Fruit fly (Drosophila melanogaster): ENCODE data around the gene prd.

prd gene

DNA sequence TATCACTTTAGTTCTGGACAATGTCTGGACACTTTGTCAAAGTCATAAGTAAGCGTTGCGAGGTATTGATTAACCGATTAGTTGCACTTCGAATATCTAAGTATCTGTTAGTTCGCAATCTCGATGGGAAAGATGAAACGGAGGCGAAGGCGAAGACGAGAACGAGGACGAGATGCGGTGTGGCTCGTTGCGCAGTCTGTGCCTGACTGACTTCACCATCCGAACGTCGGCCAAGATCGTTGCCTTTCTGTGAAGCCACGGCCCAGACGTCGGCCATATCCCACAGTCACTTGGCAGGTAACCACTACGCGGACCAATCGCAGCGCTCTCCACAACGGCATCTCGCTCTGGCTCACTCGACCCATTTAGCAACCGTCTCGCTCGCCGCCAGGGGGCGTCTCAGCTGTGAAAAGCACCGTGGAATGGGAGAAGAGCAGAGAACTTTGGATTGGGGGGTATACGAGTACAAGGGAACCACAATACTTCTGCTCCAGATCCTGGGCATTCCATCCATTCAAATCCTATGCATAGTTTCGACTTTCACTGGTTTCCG lies at the start of gene prd:
Gene prd, minus strand, starts transcription at position 209 of the 553 bp plus-strand sequence.
- TF ChIP-seq psq (optimal IDR thresholded peaks at IDR 0.05) (no peak), Dll (optimal IDR thresholded peaks at IDR 0.05) (no peak), EcR (GFP tag; optimal IDR thresholded peaks at IDR 0.05) (no peak), pan (optimal IDR thresholded peaks at IDR 0.05) (no peak), usp (GFP tag; optimal IDR thresholded peaks at IDR 0.05) (no peak), CG8478 (optimal IDR thresholded peaks at IDR 0.05) (no peak)

DNA sequence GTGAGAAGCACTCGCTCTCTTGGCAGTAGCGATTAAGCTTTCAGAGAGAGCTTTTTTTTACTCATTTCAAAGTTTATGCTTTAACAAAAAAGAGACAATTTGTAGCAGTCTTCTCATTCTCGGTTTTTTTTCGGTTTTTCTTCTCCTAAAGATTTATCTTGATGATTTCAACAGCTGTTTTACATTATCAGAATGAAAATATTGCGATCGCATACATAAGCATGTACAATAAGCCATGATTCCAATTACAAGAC lies 48.4 kb upstream of the prd start:
- TF ChIP-seq Dll (optimal IDR thresholded peaks at IDR 0.05) = no peak
- TF ChIP-seq pan (optimal IDR thresholded peaks at IDR 0.05) = no peak
- no peak for TF ChIP-seq psq (optimal IDR thresholded peaks at IDR 0.05)
- no peak for TF ChIP-seq CG8478 (optimal IDR thresholded peaks at IDR 0.05)
- no peak for TF ChIP-seq usp (GFP tag; optimal IDR thresholded peaks at IDR 0.05)
- no peak for TF ChIP-seq EcR (GFP tag; optimal IDR thresholded peaks at IDR 0.05)

DNA sequence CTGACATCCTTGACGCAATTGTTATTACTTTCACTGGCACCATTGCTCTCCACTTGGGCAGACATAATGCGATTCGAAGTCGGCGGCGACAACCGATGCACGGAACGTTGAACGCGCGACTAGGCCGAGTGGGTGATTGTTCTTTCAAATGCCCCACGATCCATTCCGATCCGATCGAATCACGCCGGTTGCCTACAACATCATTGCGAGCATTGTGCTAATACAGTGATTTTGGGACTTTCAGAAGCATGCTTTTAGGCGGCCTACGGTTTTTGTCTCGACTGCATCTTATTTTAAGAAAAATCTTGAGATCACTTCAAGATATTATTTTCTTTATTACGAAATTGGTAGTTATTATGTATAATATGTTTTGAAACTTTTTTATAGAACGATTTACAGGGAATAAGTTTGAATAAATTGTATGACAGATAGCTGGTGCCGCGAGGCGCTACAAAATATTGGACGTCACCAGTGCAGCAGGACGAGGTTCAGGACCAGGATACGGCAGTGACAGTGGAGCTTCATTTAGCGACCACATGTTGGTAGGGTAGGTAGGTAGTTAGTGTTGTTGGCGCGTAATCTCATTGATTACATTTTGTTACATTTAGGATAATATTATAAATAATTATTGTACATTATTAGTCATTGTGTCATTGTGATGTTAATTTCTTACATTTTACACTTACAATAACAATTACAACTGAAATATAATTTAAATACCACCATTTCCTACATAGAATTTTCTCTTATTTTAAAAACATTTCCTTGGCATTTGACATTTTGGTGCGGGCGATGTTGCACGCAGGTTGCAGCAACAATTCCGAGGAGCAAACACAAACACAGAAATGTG lies 47.9 kb upstream of the prd start, which contains the start of gene rho-6:
Gene rho-6, minus strand, starts transcription at position 137 of the 850 bp plus-strand sequence.
- TF ChIP-seq pan (optimal IDR thresholded peaks at IDR 0.05) (no peak), Dll (optimal IDR thresholded peaks at IDR 0.05) (no peak), EcR (GFP tag; optimal IDR thresholded peaks at IDR 0.05) (no peak)

DNA sequence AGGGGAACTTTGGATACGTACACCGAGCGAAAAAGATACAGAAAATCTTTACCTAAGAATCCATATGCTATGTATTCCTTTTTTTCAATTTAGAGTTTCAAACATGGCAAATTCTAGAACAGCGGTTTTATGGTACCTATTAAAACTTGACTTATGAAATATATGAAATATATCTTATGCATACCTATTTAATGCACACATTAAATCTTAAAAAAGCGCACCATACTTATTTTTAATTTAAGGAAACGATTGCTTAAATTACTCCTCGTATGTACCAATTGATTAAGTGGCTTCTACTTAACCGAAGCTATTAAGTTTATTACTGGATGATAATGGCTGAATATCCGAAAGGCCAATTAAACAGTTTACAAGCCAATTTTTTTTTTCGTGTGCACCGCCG lies 34.4 kb upstream of the prd start:
- TF ChIP-seq psq (optimal IDR thresholded peaks at IDR 0.05) (no peak), EcR (GFP tag; optimal IDR thresholded peaks at IDR 0.05) (no peak), usp (GFP tag; optimal IDR thresholded peaks at IDR 0.05) (no peak), Dll (optimal IDR thresholded peaks at IDR 0.05) (no peak), pan (optimal IDR thresholded peaks at IDR 0.05) (no peak), CG8478 (optimal IDR thresholded peaks at IDR 0.05) (no peak)

DNA sequence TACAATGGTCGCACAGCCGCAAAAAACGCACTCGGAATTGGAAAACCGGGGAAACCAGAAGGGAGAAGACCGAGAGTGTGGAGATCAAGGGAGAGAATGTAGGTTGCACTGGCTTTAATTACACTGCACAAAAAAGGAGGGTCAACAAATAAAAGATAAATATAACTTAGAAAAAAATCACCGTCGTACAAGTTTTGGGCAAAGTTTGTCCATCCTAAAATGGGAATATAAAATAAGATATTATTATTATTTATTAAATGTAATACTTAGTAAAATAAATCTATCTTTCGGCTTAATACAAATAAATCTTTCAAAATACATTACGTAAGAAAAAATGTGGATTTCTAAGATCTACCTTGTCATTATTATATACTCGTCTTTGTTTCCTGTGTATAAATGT lies 30.2 kb upstream of the prd start:
- TF ChIP-seq Dll (optimal IDR thresholded peaks at IDR 0.05) (no peak), EcR (GFP tag; optimal IDR thresholded peaks at IDR 0.05) (no peak), CG8478 (optimal IDR thresholded peaks at IDR 0.05) (no peak), pan (optimal IDR thresholded peaks at IDR 0.05) (no peak), psq (optimal IDR thresholded peaks at IDR 0.05) (no peak), usp (GFP tag; optimal IDR thresholded peaks at IDR 0.05) (no peak)

DNA sequence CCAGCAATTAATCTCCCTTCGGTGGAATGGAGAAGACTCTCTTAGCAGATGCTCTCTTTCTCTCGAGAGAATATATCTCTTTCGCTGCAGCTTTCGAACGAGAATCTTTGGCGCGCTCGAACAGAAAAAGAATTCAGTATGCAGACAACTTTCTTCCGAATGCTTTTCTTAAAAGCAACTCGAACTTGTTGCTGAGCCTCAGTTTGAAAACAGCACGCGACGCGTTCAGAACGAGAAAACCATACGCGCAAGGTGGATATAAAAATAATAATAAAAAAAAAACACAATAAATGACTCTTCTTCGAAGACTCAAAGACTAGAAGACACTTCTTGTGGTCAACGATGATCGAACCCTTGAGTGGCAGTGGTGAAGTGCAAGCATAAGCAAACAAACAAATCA lies 28.5 kb upstream of the prd start, which contains the start of gene CG17211:
Gene CG17211, plus strand, starts transcription at position 202 of the 400 bp plus-strand sequence.
- no peak for TF ChIP-seq psq (optimal IDR thresholded peaks at IDR 0.05)

DNA sequence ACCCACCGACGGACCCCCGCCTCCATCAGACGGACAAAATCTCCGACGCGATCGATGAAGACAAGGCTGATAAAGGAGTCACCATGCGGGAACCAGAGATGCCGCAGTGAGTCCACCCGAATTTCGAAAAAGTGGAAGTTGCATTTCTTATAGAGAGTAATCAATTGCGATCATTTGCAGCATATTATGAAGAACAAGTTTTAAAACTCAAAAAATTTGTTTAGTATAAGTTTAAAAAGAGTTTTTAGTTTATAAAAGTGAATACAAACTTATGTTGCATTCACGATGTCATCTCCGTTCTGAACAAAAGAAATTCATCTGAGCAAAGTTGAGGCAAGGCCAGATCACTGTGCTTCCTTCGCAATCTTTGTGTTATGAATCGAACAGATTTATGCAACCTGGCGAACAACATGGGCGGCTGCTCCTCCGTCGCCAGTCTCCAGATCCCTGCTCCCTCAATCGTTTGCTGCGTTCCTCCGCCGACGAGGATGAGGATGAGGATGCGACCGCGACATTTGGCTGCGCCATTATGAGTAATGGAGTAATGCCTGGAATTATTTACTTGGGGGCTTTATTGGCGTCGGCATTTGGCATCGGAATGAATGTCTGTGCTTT lies 27.4 kb upstream of the prd start:
- no peak for TF ChIP-seq CG8478 (optimal IDR thresholded peaks at IDR 0.05)
- no peak for TF ChIP-seq pan (optimal IDR thresholded peaks at IDR 0.05)
- no peak for TF ChIP-seq Dll (optimal IDR thresholded peaks at IDR 0.05)
- no peak for TF ChIP-seq EcR (GFP tag; optimal IDR thresholded peaks at IDR 0.05)
- TF ChIP-seq usp (GFP tag; optimal IDR thresholded peaks at IDR 0.05) = no peak
- no peak for TF ChIP-seq psq (optimal IDR thresholded peaks at IDR 0.05)

DNA sequence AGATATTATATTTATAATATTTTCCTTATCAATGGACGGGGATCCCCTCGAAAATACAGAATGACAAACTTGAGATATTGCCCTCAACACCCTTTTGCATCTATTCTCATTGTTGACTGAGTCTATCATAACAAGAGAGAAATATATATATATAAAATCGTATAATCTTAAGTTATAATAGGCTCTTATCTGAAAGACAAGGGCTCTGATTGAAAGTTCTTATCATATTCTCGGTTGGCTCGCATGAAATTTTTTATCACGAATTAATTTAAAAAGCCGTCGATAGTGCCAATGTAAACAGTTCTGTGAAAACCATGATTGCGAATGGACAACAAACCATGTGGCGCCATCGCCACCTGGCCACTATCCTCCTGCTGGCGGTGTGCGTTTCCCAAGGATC lies 25.2 kb upstream of the prd start, which contains the start of gene Phae2:
Gene Phae2, plus strand, starts transcription at position 301 of the 400 bp plus-strand sequence.
- no peak for TF ChIP-seq pan (optimal IDR thresholded peaks at IDR 0.05)

DNA sequence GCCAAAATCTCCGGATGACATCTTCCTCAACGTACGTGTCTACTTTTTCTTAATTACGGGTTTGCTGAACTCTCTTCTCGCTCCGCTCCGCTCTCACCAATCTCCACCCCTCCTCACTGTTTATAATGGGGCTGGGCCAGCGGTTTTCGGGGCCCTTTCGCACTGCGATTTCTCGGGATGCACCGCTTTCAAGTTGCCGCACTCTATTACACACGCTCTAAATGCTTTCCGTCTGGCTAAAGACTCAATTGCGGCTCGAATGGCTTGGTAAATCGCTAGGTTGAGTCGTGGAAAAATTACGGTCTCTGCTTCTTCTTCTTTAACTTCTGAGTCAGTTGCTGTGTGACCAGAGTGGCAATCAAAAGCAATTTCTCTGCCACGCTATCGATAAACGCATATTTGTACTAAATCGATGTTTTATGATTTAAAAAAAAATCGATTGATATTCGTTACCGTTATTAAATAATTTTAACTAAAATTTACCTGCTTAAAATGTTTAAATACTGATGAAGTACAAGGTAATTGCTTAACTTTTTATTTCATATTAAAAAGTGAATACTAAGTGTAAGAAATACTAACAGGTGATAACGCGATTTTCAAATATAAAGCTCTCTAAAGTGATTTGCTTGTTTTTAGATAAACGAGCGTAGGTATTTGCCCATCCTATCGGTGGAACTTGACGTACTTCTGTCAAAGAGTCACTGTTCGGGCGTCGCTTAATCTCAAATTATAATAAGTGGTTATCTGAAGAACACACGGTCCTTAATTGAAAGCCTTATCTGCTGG lies 23.3 kb upstream of the prd start, which contains the start of the genes Rab6 and Phae1:
Gene Rab6, minus strand, starts transcription at position 338 of the 786 bp plus-strand sequence.
Gene Phae1, plus strand, starts transcription at position 639 of the 786 bp plus-strand sequence.
- TF ChIP-seq pan (optimal IDR thresholded peaks at IDR 0.05) (no peak), usp (GFP tag; optimal IDR thresholded peaks at IDR 0.05) (no peak), EcR (GFP tag; optimal IDR thresholded peaks at IDR 0.05) (no peak), Dll (optimal IDR thresholded peaks at IDR 0.05) (peak; percentile 68), CG8478 (optimal IDR thresholded peaks at IDR 0.05) (no peak)

DNA sequence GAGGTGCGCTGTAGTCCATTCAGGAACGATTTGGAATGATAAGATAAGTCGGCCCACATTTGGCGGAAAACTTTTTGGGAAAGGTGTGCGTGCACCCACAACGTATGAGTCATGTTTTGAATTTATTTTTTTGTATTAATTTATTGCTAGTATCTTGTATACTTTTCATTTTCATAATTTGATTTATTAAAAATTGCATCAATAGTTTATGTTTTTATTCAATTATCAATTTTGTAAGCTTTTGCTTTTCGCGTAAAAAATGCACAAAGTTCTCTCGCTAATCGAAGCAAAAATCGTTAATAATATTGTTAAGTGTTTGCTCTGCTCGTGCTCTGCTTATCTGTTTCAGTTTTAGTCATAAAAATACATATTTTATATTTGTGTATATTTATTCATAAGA lies 21.5 kb upstream of the prd start:
- TF ChIP-seq pan (optimal IDR thresholded peaks at IDR 0.05) = no peak
- no peak for TF ChIP-seq CG8478 (optimal IDR thresholded peaks at IDR 0.05)

DNA sequence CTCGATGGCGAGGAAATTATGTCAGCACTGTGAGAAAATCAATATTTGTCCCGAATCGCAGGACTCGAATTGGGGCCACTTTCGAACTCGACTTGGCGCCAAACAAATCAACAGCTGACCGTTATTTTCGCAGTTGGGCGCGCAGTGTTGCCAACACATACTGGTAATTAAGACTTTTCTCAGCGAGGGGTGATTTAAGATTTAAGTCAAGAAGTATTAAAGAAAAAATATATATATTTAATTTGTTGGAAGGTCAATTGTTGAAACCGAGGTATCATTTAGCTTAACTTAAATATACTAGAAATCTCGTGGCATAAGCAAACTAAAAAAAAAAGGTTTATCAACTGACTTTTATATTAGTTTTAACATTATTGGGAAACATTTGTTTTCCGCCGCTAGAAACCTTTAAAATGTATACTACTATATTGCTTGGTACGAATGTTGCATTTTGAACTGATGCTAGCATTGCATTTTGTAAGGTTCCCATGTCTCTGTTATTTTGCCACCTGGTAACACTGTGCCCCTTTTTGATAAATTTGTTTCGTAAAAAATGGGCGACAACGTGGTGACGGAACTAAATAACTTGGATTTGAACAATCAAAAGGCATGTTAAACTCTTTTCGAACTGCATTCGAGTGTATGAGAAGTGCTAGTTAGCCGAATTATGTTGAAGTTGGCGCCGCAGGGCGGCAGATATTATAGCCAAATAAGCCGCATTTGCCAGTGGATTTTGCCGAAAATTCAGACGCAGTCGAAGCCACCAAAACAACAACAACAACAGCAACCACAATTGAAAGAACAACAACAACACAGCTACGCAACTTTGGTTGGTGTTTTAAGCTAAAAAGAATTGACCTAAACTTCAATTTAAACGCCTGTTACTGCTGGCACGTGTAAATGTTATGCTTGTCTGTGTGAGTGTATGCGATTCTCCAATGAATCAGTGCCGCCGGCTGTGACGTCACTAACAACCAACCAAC lies 17.9 kb upstream of the prd start, which contains the start of the genes Patsas and ThrRS:
Gene Patsas, minus strand, starts transcription at position 55 of the 980 bp plus-strand sequence.
Gene ThrRS, plus strand, starts transcription at position 521 of the 980 bp plus-strand sequence.
- TF ChIP-seq Dll (optimal IDR thresholded peaks at IDR 0.05) = no peak
- no peak for TF ChIP-seq pan (optimal IDR thresholded peaks at IDR 0.05)
- TF ChIP-seq psq (optimal IDR thresholded peaks at IDR 0.05) = no peak
- TF ChIP-seq EcR (GFP tag; optimal IDR thresholded peaks at IDR 0.05) = no peak
- TF ChIP-seq CG8478 (optimal IDR thresholded peaks at IDR 0.05) = no peak
- no peak for TF ChIP-seq usp (GFP tag; optimal IDR thresholded peaks at IDR 0.05)
